Worm (Caenorhabditis elegans) whole organism, L3 larva: ENCODE results near the gene gldi-7.

Source experiments
- egl-27 ChIP-seq: sonication (generic microtip); optimal IDR thresholded peaks from 4 replicates; lab custom pipeline; 2017; ENCODE audit warnings: missing biosample characterization, missing genetic modification reagents, missing genetic modification characterization
- lsy-12 ChIP-seq: sonication (generic microtip); optimal IDR thresholded peaks from 2 replicates; lab custom pipeline; 2016; ENCODE audit warnings: mild to moderate bottlenecking, missing genetic modification characterization, missing compliant biosample characterization
- skn-1 ChIP-seq: fragments of 150-350 bp; optimal IDR thresholded peaks from 2 replicates; lab custom pipeline; 2014; ENCODE audit warnings: missing biosample characterization, missing genetic modification characterization
- unc-62 ChIP-seq: fragments of 150-350 bp; sonication (generic microtip); optimal IDR thresholded peaks from 4 replicates; lab custom pipeline; 2014; ENCODE audit warnings: missing biosample characterization, missing genetic modification reagents, missing genetic modification characterization

ce11 chrII:8496184-8496583 lies 34.8 kb downstream of the gldi-7 start:
- TF ChIP-seq unc-62, result no peak
- no peak for TF ChIP-seq skn-1
- no peak for TF ChIP-seq egl-27 (tag; lab: Kevin White, UChicago)
- no peak for TF ChIP-seq lsy-12
